Worm (Caenorhabditis elegans): ENCODE data around the gene pdtf-1.

pdtf-1 gene

DNA sequence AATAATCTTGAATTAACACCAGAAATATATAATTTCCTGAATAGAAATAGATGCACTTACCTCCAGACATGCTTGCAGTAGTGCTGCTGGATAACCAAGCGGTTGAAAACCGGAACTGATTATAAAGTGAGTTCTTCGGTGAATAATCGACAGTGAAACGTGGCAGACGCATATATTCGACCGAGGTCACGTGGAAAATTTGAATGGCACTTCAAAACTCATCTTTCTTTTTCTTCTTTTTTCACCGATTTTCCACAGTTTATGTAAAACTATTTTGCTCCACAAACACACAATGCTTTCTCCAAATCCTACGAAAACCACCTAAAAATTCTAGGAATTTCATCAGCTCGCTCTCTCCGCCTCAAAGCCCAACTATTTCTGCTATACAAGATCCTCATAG is 27.4 kb downstream of the pdtf-1 start, which contains the start of gene ant-1.4:
Gene ant-1.4, minus strand, starts transcription at position 101 of the 400 bp plus-strand sequence.
- no peak for TF ChIP-seq Y48G9A.11 (GFP tag; IDR thresholded peaks at IDR 0.05)
- no peak for TF ChIP-seq jun-1 (tag; optimal IDR thresholded peaks at IDR 0.05)

DNA sequence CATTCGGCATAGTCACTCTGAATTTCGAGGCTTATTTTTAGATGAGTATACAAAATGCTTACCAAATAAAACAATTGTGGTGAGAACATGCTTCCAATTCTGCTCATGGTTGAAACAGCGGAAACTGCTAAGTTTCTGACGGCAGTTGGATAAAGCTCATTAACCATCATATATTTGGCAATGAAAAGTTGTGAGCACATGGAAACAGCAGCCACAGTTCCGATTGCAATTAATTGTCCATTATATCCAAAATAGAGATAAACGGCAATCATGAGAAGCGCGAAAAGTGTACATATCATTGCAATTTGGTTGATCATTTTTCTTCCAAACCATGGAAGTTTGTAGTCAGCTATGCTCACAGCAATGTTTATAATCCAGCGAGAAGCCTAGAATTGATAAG is 28.3 kb downstream of the pdtf-1 start:
- TF ChIP-seq ceh-44 (GFP tag; IDR thresholded peaks at IDR 0.05) (no peak), mxl-2 (GFP tag; conservative IDR thresholded peaks at IDR 0.05) (no peak), unc-62 (GFP tag; optimal IDR thresholded peaks at IDR 0.05 in 1 of 2) (peak in 1 of 2 experiments; percentile 96), unc-62 (tag; optimal IDR thresholded peaks at IDR 0.05) (no peak)

DNA sequence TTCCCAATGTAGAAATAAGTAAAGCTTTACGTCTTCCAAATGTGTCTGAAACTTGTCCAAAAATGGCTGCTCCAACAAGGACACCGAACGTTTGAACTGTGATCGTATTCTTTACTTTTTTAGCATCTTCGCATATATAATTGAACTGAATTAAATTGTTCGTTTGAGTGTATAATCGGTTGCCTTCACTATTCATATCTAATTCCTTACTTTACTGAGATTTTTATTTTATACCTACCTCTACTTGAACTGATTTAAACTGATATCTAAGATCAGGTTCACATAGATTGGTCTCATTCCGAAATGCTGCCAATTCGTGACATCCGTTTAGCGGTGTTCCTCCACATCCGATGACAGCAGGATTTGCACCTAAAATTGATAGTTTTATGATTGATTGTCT is 29.5 kb downstream of the pdtf-1 start:
- TF ChIP-seq unc-62 (GFP tag; optimal IDR thresholded peaks at IDR 0.05 in 1 of 2) = peak in 1 of 2 experiments; percentile 54
- TF ChIP-seq unc-62 (tag; optimal IDR thresholded peaks at IDR 0.05) = no peak
- no peak for TF ChIP-seq hlh-30 (tag; optimal IDR thresholded peaks at IDR 0.05; ENCODE audit: insufficient read depth)

DNA sequence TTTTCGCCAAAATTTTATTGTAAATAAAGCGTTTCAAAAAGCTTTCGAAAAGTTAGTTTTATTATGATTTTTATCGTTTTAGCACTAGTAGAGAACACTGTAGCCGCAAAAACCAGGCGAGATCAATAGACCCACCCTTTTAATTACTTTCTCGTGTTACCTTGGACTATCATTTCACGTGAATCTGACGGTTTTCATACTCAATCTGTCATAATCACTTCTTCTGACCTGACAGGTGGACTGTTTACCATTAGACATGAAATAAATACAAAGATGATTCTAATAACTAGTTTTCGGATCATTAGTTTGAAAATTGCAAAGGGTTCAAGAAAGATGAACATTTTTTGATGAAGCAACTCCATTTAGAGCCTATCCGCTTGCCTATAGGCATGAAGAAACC is 30.2 kb downstream of the pdtf-1 start:
- no peak for TF ChIP-seq ZK546.5 (tag; optimal IDR thresholded peaks at IDR 0.05)
- peak; percentile 68 for TF ChIP-seq nhr-28 (tag; optimal IDR thresholded peaks at IDR 0.05)
- peak; percentile 39 for TF ChIP-seq aha-1 (tag)
- TF ChIP-seq daf-16 (GFP tag; optimal IDR thresholded peaks at IDR 0.05) = no peak
- no peak for TF ChIP-seq daf-16 (tag; optimal IDR thresholded peaks at IDR 0.05)
- TF ChIP-seq ceh-20 (GFP tag; IDR thresholded peaks at IDR 0.05) = peak; percentile 60; the same call in 1 of the 2 replicates
- TF ChIP-seq F37D6.2 (tag; optimal IDR thresholded peaks at IDR 0.05) = no peak
- TF ChIP-seq ceh-44 (GFP tag; IDR thresholded peaks at IDR 0.05) = no peak
- no peak for TF ChIP-seq lin-39 (tag; optimal IDR thresholded peaks at IDR 0.05)
- no peak for TF ChIP-seq ztf-11 (tag; optimal IDR thresholded peaks at IDR 0.05)
- TF ChIP-seq mep-1 (tag; optimal IDR thresholded peaks at IDR 0.05) = no peak
- peak; percentile 24 for TF ChIP-seq hlh-11 (tag; optimal IDR thresholded peaks at IDR 0.05)
- TF ChIP-seq lsy-2 (tag; optimal IDR thresholded peaks at IDR 0.05) = no peak
- no peak for TF ChIP-seq lin-1 (GFP tag; IDR thresholded peaks at IDR 0.05)
- TF ChIP-seq T20F7.1 (GFP tag; optimal IDR thresholded peaks at IDR 0.05) = no peak
- no peak for TF ChIP-seq ZK337.2 (GFP tag; IDR thresholded peaks at IDR 0.05)
- TF ChIP-seq dmd-6 (GFP tag; IDR thresholded peaks at IDR 0.05) = 0 out of 2 replicates have a peak, but pooled peaks have one; percentile 9
- no peak for TF ChIP-seq nhr-48 (tag; optimal IDR thresholded peaks at IDR 0.05)
- no peak for TF ChIP-seq F26F4.8 (GFP tag; conservative IDR thresholded peaks at IDR 0.05)
- TF ChIP-seq zip-2 (tag; optimal IDR thresholded peaks at IDR 0.05) = no peak
- no peak for TF ChIP-seq nhr-102 (tag; optimal IDR thresholded peaks at IDR 0.05)
- no peak for TF ChIP-seq arid-1 (GFP tag; conservative IDR thresholded peaks at IDR 0.05)
- no peak for TF ChIP-seq madf-5 (GFP tag; IDR thresholded peaks at IDR 0.05)
- peak; percentile 58 for TF ChIP-seq hlh-30 (tag; optimal IDR thresholded peaks at IDR 0.05; ENCODE audit: insufficient read depth)
- no peak for TF ChIP-seq Y105C5A.15 (GFP tag; IDR thresholded peaks at IDR 0.05)
- TF ChIP-seq unc-62 (GFP tag; optimal IDR thresholded peaks at IDR 0.05 in 1 of 2) = peak in 1 of 2 experiments; percentile 100
- TF ChIP-seq unc-62 (tag; optimal IDR thresholded peaks at IDR 0.05) = no peak
- TF ChIP-seq lir-3 (tag; optimal IDR thresholded peaks at IDR 0.05) = no peak
- no peak for TF ChIP-seq nhr-77 (tag; optimal IDR thresholded peaks at IDR 0.05)
- no peak for TF ChIP-seq sdz-12 (GFP tag; optimal IDR thresholded peaks at IDR 0.05)
- TF ChIP-seq madf-9 (GFP tag; conservative IDR thresholded peaks at IDR 0.05) = no peak
- no peak for TF ChIP-seq mxl-3 (GFP tag; optimal IDR thresholded peaks at IDR 0.05)
- TF ChIP-seq nhr-76 (tag; optimal IDR thresholded peaks at IDR 0.05) = no peak
- no peak for TF ChIP-seq spr-1 (tag; optimal IDR thresholded peaks at IDR 0.05)
- TF ChIP-seq nhr-237 (tag; optimal IDR thresholded peaks at IDR 0.05) = no peak
- TF ChIP-seq gei-8 (GFP tag; optimal IDR thresholded peaks at IDR 0.05) = no peak
- peak in 1 of 2 experiments; percentile 84 for TF ChIP-seq mdl-1 (tag; optimal IDR thresholded peaks at IDR 0.05)

Data from whole organism, L4 larva.